Worm (Caenorhabditis elegans) whole organism, L4 larva: Measurements from ENCODE around the gene best-6.
A peak's percentile ranks its signal among the peaks of the same experiment; 100 is the strongest.

Experiments used
- F26F4.8 ChIP-seq: fragments of 200-800 bp; sonication (Bioruptor generic); conservative IDR thresholded peaks from 2 replicates; pipeline ENCODE4 v1.3.6; 2022; ENCODE audit warnings: missing genetic modification characterization, missing compliant biosample characterization
- T20F7.1 ChIP-seq: fragments of 200-800 bp; sonication (Bioruptor generic); optimal IDR thresholded peaks from 2 replicates; lab custom pipeline; 2018; ENCODE audit warnings: mild to moderate bottlenecking, missing genetic modification characterization, missing compliant biosample characterization
- Y105C5A.15 ChIP-seq: fragments of 200-800 bp; sonication (Bioruptor generic); IDR thresholded peaks from 2 replicates; pipeline ENCODE4 v1.3.6; 2022; ENCODE audit warnings: missing genetic modification characterization, missing compliant biosample characterization
- Y48G9A.11 ChIP-seq: fragments of 200-800 bp; sonication (Bioruptor generic); IDR thresholded peaks from 2 replicates; pipeline ENCODE4 v1.3.6; 2022; ENCODE audit warnings: missing genetic modification reagents, missing genetic modification characterization, missing compliant biosample characterization
- arid-1 ChIP-seq: fragments of 200-800 bp; sonication (Bioruptor generic); conservative IDR thresholded peaks from 2 replicates; pipeline ENCODE4 v1.3.6; 2022; ENCODE audit warnings: missing genetic modification reagents, missing genetic modification characterization, missing compliant biosample characterization
- ceh-20 ChIP-seq: fragments of 200-800 bp; sonication (Bioruptor generic); IDR thresholded peaks from 2 replicates; pipeline ENCODE4 v1.3.6; 2022; ENCODE audit warnings: missing genetic modification reagents, missing genetic modification characterization, missing compliant biosample characterization
- daf-12 ChIP-seq: fragments of 150-350 bp; optimal IDR thresholded peaks from 2 replicates; lab custom pipeline; 2014; ENCODE audit warnings: missing biosample characterization, missing genetic modification reagents, missing genetic modification characterization
- dmd-6 ChIP-seq: fragments of 200-800 bp; sonication (Bioruptor generic); IDR thresholded peaks from 2 replicates; pipeline ENCODE4 v1.3.6; 2022; ENCODE audit warnings: missing genetic modification reagents, missing genetic modification characterization, missing compliant biosample characterization
- dpl-1 ChIP-seq: fragments of 150-350 bp; optimal IDR thresholded peaks from 2 replicates; lab custom pipeline; 2014; ENCODE audit warnings: missing biosample characterization, missing genetic modification reagents, missing genetic modification characterization
- lin-1 ChIP-seq: fragments of 200-800 bp; sonication (Bioruptor generic); IDR thresholded peaks from 2 replicates; pipeline ENCODE4 v1.3.6; 2022; ENCODE audit warnings: missing genetic modification reagents, missing genetic modification characterization, missing compliant biosample characterization
- lin-29 ChIP-seq: fragments of 200-800 bp; sonication (Bioruptor generic); IDR thresholded peaks from 2 replicates; pipeline ENCODE4 v1.3.6; 2022; ENCODE audit warnings: missing genetic modification reagents, missing genetic modification characterization, missing compliant biosample characterization
- lin-38 ChIP-seq: fragments of 200-800 bp; sonication (Bioruptor generic); IDR thresholded peaks from 2 replicates; pipeline ENCODE4 v1.3.6; 2022; ENCODE audit warnings: missing genetic modification reagents, missing genetic modification characterization, missing compliant biosample characterization
- lin-39 ChIP-seq: fragments of 150-350 bp; optimal IDR thresholded peaks from 2 replicates; lab custom pipeline; 2014; ENCODE audit warnings: missing biosample characterization, missing genetic modification reagents, missing genetic modification characterization
- madf-9 ChIP-seq: fragments of 200-800 bp; sonication (Bioruptor generic); conservative IDR thresholded peaks from 2 replicates; pipeline ENCODE4 v1.3.6; 2022; ENCODE audit warnings: missing genetic modification reagents, missing genetic modification characterization, missing compliant biosample characterization
- mdl-1 ChIP-seq, 2 experiments: fragments of 150-350 bp in 1 of 2; sonication (generic microtip) in 1 of 2; optimal IDR thresholded peaks; 2 replicates each; lab custom pipeline; 2014 to 2017; ENCODE audit warnings: missing biosample characterization in 2 of 2, missing genetic modification characterization in 2 of 2
- mep-1 ChIP-seq: fragments of 150-350 bp; sonication (generic microtip); optimal IDR thresholded peaks from 3 replicates; lab custom pipeline; 2014; ENCODE audit warnings: missing biosample characterization, missing genetic modification characterization
- mxl-2 ChIP-seq: fragments of 200-800 bp; sonication (Bioruptor generic); conservative IDR thresholded peaks from 2 replicates; pipeline ENCODE4 v1.3.6; 2022; ENCODE audit warnings: missing genetic modification reagents, missing genetic modification characterization, missing compliant biosample characterization
- nhr-11 ChIP-seq: fragments of 150-350 bp; optimal IDR thresholded peaks from 2 replicates; lab custom pipeline; 2014; ENCODE audit warnings: missing biosample characterization, missing genetic modification characterization
- nhr-28 ChIP-seq: fragments of 150-350 bp; optimal IDR thresholded peaks from 2 replicates; lab custom pipeline; 2014; ENCODE audit warnings: missing biosample characterization, missing genetic modification characterization
- rbr-2 ChIP-seq: sonication (generic microtip); optimal IDR thresholded peaks from 2 replicates; lab custom pipeline; 2016; ENCODE audit warnings: missing genotype, missing genetic modification characterization, missing compliant biosample characterization
- sdz-12 ChIP-seq: fragments of 200-800 bp; sonication (Bioruptor generic); optimal IDR thresholded peaks from 2 replicates; lab custom pipeline; 2018; ENCODE audit warnings: mild to moderate bottlenecking, missing genetic modification characterization, missing compliant biosample characterization
- set-16 ChIP-seq: fragments of 200-800 bp; sonication (Bioruptor generic); IDR thresholded peaks from 2 replicates; pipeline ENCODE4 v1.3.6; 2022; ENCODE audit warnings: missing genetic modification reagents, missing genetic modification characterization, missing compliant biosample characterization
- spr-1 ChIP-seq: sonication (generic microtip); optimal IDR thresholded peaks from 2 replicates; lab custom pipeline; 2016; ENCODE audit warnings: mild to moderate bottlenecking, missing genetic modification characterization, missing compliant biosample characterization
- tag-97 ChIP-seq: fragments of 200-800 bp; sonication (Bioruptor generic); IDR thresholded peaks from 2 replicates; pipeline ENCODE4 v1.3.6; 2022; ENCODE audit warnings: missing genetic modification characterization, missing compliant biosample characterization
- unc-130 ChIP-seq: sonication (generic microtip); optimal IDR thresholded peaks from 2 replicates; lab custom pipeline; 2016; ENCODE audit warnings: missing genetic modification reagents, missing genetic modification characterization, missing compliant biosample characterization
- unc-62 ChIP-seq, 3 experiments: fragments of 150-350 bp in 1 of 3; sonication (generic microtip); optimal IDR thresholded peaks in 2 of 3; peaks in 1 of 3; 1 replicate in 1 of 3; 2 replicates in 2 of 3; lab custom pipeline; 2014 to 2017; ENCODE audit warnings: missing biosample characterization in 3 of 3, missing genetic modification characterization in 3 of 3, missing genetic modification reagents in 3 of 3, missing genotype in 1 of 3

best-6 gene

DNA sequence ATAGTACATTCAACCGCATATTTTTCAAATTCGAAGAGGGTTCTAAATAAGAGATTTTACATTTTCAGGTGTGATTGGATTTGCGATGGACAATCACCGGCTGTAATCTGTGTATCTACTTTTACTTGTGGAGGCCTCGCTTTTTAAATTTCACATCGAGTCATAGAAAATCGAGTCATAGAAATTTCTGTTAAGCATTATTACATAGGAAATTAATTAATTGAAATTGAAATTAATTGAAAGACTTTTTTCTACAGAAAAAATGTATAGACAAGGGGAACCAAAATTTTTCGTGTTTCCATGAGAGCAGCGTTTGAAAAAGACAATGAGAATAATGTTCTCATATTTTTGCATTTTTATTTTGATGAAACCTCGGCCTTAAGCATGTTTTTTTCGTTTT lies 45.1 kb downstream of the best-6 start, which contains the start of gene clec-176:
TSS of gene clec-176 (plus strand) at position 301 of the 400 bp plus-strand sequence.
- TF ChIP-seq F26F4.8 (GFP tag; lab: Robert Waterston, UW) (no peak), sdz-12 (GFP tag; lab: Kevin White, UChicago) (no peak), spr-1 (tag; lab: Kevin White, UChicago) (no peak)

- TF ChIP-seq lin-1 (GFP tag; lab: Robert Waterston, UW) = no peak
- no peak for TF ChIP-seq lin-38 (GFP tag; lab: Robert Waterston, UW)
- TF ChIP-seq lin-39 = no peak
- TF ChIP-seq unc-62 (GFP tag; optimal IDR thresholded peaks at IDR 0.05 in 1 of 2; lab: Kevin White, UChicago) = peak in 1 of 2 experiments; percentile 96
- TF ChIP-seq unc-62 (tag; optimal IDR thresholded peaks at IDR 0.05; lab: Kevin White, UChicago) = no peak
- no peak for TF ChIP-seq nhr-11 (tag; lab: Kevin White, UChicago)
- TF ChIP-seq rbr-2 (tag; lab: Kevin White, UChicago) = no peak
These were observed 46.4 kb downstream of the best-6 start, which contains the start of gene E03H12.4 for ce11 chrIV:4982477-4982876. TSS of gene E03H12.4 (plus strand) at chrIV:4982596.

ce11 chrIV:4981027-4981426 lies 47.9 kb downstream of the best-6 start, which contains the start of gene srz-24:
TSS of gene srz-24 (minus strand) at chrIV:4981127.
- no peak for TF ChIP-seq daf-12 (tag; lab: Kevin White, UChicago)
- TF ChIP-seq lin-29 (GFP tag; lab: Robert Waterston, UW) = no peak
- TF ChIP-seq dpl-1 (GFP tag; lab: Kevin White, UChicago) = no peak
- no peak for TF ChIP-seq ceh-20 (GFP tag; lab: Robert Waterston, UW)
- no peak for TF ChIP-seq madf-9
- no peak for TF ChIP-seq mep-1
- TF ChIP-seq arid-1 (GFP tag; lab: Robert Waterston, UW) = no peak
- no peak for TF ChIP-seq mdl-1 (tag; optimal IDR thresholded peaks at IDR 0.05; lab: Kevin White, UChicago)
- no peak for TF ChIP-seq T20F7.1 (GFP tag; lab: Kevin White, UChicago)
- no peak for TF ChIP-seq tag-97 (GFP tag; lab: Robert Waterston, UW)
- no peak for TF ChIP-seq Y48G9A.11 (GFP tag; lab: Robert Waterston, UW)
- no peak for TF ChIP-seq Y105C5A.15 (GFP tag; lab: Robert Waterston, UW)
- no peak for TF ChIP-seq unc-130 (GFP tag; lab: Kevin White, UChicago)
- no peak for TF ChIP-seq dmd-6 (GFP tag; lab: Robert Waterston, UW)
- TF ChIP-seq nhr-28 (tag; lab: Kevin White, UChicago) = no peak
- no peak for TF ChIP-seq rbr-2 (tag; lab: Kevin White, UChicago)
- TF ChIP-seq lin-38 (GFP tag; lab: Robert Waterston, UW) = no peak
- TF ChIP-seq, all 104 proteins: peak for 0

DNA sequence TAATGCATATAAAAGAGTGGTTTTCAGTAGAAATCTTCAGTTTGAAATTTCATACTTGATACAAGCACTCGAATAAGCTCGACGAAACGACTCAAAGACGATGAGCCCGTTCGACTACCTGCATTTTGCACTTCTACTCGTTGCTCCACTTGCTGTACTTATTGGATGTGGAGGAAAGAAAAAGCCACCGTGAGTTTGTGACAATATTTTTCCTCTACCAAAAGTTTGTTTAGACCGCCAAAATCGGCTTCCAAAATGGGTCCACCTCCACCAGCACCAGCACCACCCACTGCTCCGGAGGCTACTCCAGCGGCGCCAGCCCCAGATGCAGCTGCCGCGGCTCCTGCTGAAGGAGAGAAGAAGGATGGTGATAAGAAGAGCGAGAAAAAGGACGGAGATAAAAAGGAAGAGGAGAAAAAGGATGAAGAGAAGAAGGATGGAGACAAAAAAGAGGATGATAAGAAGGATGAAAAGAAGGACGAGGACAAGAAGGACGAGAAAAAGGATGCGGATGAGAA lies 51.6 kb downstream of the best-6 start, which contains the start of gene E03H12.5:
TSS of gene E03H12.5 (plus strand) at position 51 of the 518 bp plus-strand sequence.
- TF ChIP-seq set-16 (GFP tag; lab: Robert Waterston, UW) = peak; percentile 91; the same call in 1 of the 2 replicates
- 0 out of 2 replicates have a peak, but pooled peaks have one; percentile 8 for TF ChIP-seq mxl-2 (GFP tag; lab: Robert Waterston, UW)
- no peak for TF ChIP-seq lin-39
